Fruit fly (Drosophila melanogaster): ENCODE measurements around the gene Osi10b.

- TF ChIP-seq CG32121 (GFP tag; IDR thresholded peaks at IDR 0.05) (no peak), fd96Ca (GFP tag; IDR thresholded peaks at IDR 0.05) (no peak), CG13204 (GFP tag; optimal IDR thresholded peaks at IDR 0.05) (no peak), CG8301 (tag; optimal IDR thresholded peaks at IDR 0.05) (no peak), CG8159 (tag; optimal IDR thresholded peaks at IDR 0.05) (no peak), CG17806 (tag; optimal IDR thresholded peaks at IDR 0.05) (no peak), Ets98B (GFP tag; IDR thresholded peaks at IDR 0.05) (no peak), CG10348 (GFP tag; IDR thresholded peaks at IDR 0.05) (no peak), EcR (GFP tag; optimal IDR thresholded peaks at IDR 0.05) (no peak), CG9948 (tag; optimal IDR thresholded peaks at IDR 0.05) (no peak), CG14655 (GFP tag; optimal IDR thresholded peaks at IDR 0.05) (no peak), CG34367 (tag; optimal IDR thresholded peaks at IDR 0.05) (no peak), CG15710 (tag; optimal IDR thresholded peaks at IDR 0.05) (no peak), CG4496 (GFP tag; IDR thresholded peaks at IDR 0.05) (no peak)
Observed at dm6 chr3R:6303738-6304137, 37.7 kb downstream of the Osi10b start, which contains the start of gene CG46396.
